Fruit fly (Drosophila melanogaster) whole organism, pupa: ENCODE results near the gene Nulp1.

Experiments used
- CG10348 ChIP-seq: fragments of 200-800 bp; sonication (Bioruptor generic); IDR thresholded peaks from 2 replicates; pipeline ENCODE4 v1.3.6; 2022; ENCODE audit warnings: missing biosample characterization, missing genetic modification characterization
- CG12605 ChIP-seq: fragments of 200-800 bp; sonication (Bioruptor generic); IDR thresholded peaks from 2 replicates; pipeline ENCODE4 v1.3.6; 2022; ENCODE audit warnings: missing biosample characterization, missing genetic modification characterization
- CG13204 ChIP-seq: fragments of 200-800 bp; sonication (Bioruptor generic); optimal IDR thresholded peaks from 2 replicates; lab custom pipeline; 2018; ENCODE audit warnings: missing biosample characterization, mild to moderate bottlenecking, missing genetic modification characterization, moderate library complexity
- CG14655 ChIP-seq: fragments of 200-800 bp; sonication (Bioruptor generic); optimal IDR thresholded peaks from 3 replicates; lab custom pipeline; 2017; ENCODE audit warnings: mild to moderate bottlenecking, missing biosample characterization, missing genetic modification reagents, missing genetic modification characterization
- CG15710 ChIP-seq: fragments of 200-800 bp; sonication (Bioruptor generic); optimal IDR thresholded peaks from 2 replicates; lab custom pipeline; 2018; ENCODE audit warnings: missing biosample characterization, mild to moderate bottlenecking, missing genetic modification characterization, moderate library complexity
- CG17806 ChIP-seq: fragments of 200-800 bp; sonication (Bioruptor generic); optimal IDR thresholded peaks from 2 replicates; lab custom pipeline; 2018; ENCODE audit warnings: missing biosample characterization, mild to moderate bottlenecking, missing genetic modification characterization, moderate library complexity
- CG32121 ChIP-seq: fragments of 200-800 bp; sonication (Bioruptor generic); IDR thresholded peaks from 2 replicates; pipeline ENCODE4 v1.3.6; 2022; ENCODE audit warnings: missing biosample characterization, missing genetic modification characterization
- CG34367 ChIP-seq: fragments of 200-800 bp; sonication (Bioruptor generic); optimal IDR thresholded peaks from 2 replicates; lab custom pipeline; 2018; ENCODE audit warnings: missing biosample characterization, mild to moderate bottlenecking, missing genetic modification characterization
- CG4496 ChIP-seq: fragments of 200-800 bp; sonication (Bioruptor generic); IDR thresholded peaks from 3 replicates; pipeline ENCODE4 v1.3.6; 2022; ENCODE audit warnings: missing biosample characterization, missing genetic modification characterization
- CG8159 ChIP-seq: fragments of 200-800 bp; sonication (Bioruptor generic); optimal IDR thresholded peaks from 3 replicates; lab custom pipeline; 2018; ENCODE audit warnings: missing biosample characterization, mild to moderate bottlenecking, missing genetic modification characterization, moderate library complexity
- CG8301 ChIP-seq: fragments of 200-800 bp; sonication (Bioruptor generic); optimal IDR thresholded peaks from 2 replicates; lab custom pipeline; 2018; ENCODE audit warnings: missing biosample characterization, mild to moderate bottlenecking, missing genetic modification characterization
- CG9948 ChIP-seq: fragments of 200-800 bp; sonication (Bioruptor generic); optimal IDR thresholded peaks from 2 replicates; lab custom pipeline; 2018; ENCODE audit warnings: missing biosample characterization, mild to moderate bottlenecking, missing genetic modification characterization, moderate library complexity
- D1 ChIP-seq: fragments of 200-800 bp; sonication (Bioruptor generic); optimal IDR thresholded peaks from 2 replicates; lab custom pipeline; 2018; ENCODE audit warnings: missing biosample characterization, mild to moderate bottlenecking, missing genetic modification characterization, moderate library complexity
- EcR ChIP-seq: fragments of 200-800 bp; sonication (Bioruptor generic); optimal IDR thresholded peaks from 3 replicates; lab custom pipeline; 2019; ENCODE audit warnings: missing biosample characterization, missing genetic modification characterization, mild to moderate bottlenecking, moderate library complexity, missing genetic modification reagents
- Ets98B ChIP-seq: fragments of 200-800 bp; sonication (Bioruptor generic); IDR thresholded peaks from 2 replicates; pipeline ENCODE4 v1.3.6; 2022; ENCODE audit warnings: missing biosample characterization, missing genetic modification characterization
- Pif1A ChIP-seq: fragments of 200-800 bp; sonication (Bioruptor generic); optimal IDR thresholded peaks from 3 replicates; lab custom pipeline; 2016; ENCODE audit warnings: missing biosample characterization, missing genetic modification characterization
- Pif1B ChIP-seq: fragments of 200-800 bp; sonication (Bioruptor generic); optimal IDR thresholded peaks from 3 replicates; lab custom pipeline; 2016; ENCODE audit warnings: missing biosample characterization, missing genetic modification characterization
- Snoo ChIP-seq: fragments of 200-800 bp; sonication (Bioruptor generic); optimal IDR thresholded peaks from 3 replicates; lab custom pipeline; 2017; ENCODE audit warnings: missing biosample characterization, mild to moderate bottlenecking, missing genetic modification characterization, inconsistent platforms
- fd96Ca ChIP-seq: fragments of 200-800 bp; sonication (Bioruptor generic); IDR thresholded peaks from 3 replicates; pipeline ENCODE4 v1.3.6; 2022; ENCODE audit warnings: missing biosample characterization, missing genetic modification characterization
- gl ChIP-seq: fragments of 200-800 bp; sonication (Bioruptor generic); optimal IDR thresholded peaks from 2 replicates; lab custom pipeline; 2018; ENCODE audit warnings: missing biosample characterization, mild to moderate bottlenecking, missing genetic modification characterization
- rn ChIP-seq: fragments of 200-800 bp; sonication (Bioruptor generic); IDR thresholded peaks from 2 replicates; pipeline ENCODE4 v1.3.6; 2022; ENCODE audit warnings: missing biosample characterization, missing genetic modification characterization

Nulp1 gene

DNA sequence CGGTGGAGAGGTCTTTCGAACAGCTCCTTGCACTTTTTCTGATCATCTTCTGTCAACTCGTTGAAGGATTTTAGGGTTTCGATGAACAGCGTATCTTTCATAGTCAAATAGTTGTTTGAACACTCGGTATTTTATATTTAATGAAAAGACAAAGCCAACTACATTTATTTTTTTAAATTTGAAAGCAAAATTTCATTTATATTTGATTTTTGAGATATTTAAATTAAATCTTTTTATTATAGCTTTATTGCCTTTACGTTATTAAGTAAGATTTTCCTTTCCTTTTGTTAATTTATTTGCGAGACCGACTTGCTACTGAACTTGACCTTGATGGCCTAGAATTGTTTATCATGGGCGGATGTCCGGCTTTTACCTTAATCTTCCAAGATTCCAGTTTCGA is 41.0 kb upstream of the Nulp1 start, which contains the start of gene CG42590:
CG42590 (minus strand) TSS at position 101 of the 400 bp plus-strand sequence.
- no peak for TF ChIP-seq CG15710 (tag; lab: Kevin White, UChicago)
- no peak for TF ChIP-seq Pif1B (GFP tag; lab: Kevin White, UChicago)

DNA sequence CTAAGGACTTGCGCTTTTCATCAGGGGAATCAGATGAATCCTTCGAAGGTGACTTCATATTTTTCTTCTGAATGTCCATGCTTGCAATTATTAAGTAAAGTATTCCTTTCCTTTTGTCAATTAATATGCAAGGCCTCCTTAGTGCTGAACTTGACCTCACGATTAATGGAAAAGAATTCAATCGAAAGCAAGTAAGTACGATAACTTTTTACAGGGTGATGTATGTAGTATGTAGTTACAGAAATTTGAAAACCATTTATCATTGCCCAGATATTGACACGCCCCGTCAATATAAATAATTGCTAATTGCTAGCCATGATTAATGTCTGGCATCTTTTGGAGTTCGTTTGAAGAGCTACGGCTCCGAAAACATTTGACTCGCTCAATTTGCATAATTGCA is 40.3 kb upstream of the Nulp1 start, which contains the start of gene CG42591:
CG42591 (minus strand) TSS at position 101 of the 400 bp plus-strand sequence.
- TF ChIP-seq CG32121 (GFP tag; lab: Robert Waterston, UW) (no peak), fd96Ca (GFP tag; lab: Robert Waterston, UW) (no peak), CG4496 (no peak), CG9948 (tag; lab: Kevin White, UChicago) (no peak)

DNA sequence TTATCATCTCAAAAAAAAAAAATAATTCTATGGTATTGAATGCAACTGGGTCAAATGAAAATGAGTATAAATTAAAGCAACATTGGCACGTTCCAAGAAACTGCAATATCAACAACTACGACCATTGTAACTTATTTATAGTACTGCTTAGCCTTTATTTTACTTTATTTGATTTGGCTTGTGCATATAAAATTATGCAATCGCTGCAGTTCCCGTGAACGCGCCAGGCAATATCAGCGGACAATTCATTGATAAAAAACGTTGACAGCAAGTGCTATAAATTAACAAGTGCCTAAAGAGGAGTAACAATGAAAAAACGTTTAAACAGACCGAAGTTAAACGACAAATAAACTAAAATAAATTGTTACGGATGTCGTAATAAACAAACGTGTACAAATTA is 39.0 kb upstream of the Nulp1 start:
- no peak for TF ChIP-seq Pif1B (GFP tag; lab: Kevin White, UChicago)
- no peak for TF ChIP-seq Ets98B (GFP tag; lab: Robert Waterston, UW)
- no peak for TF ChIP-seq EcR (GFP tag; lab: Kevin White, UChicago)
- no peak for TF ChIP-seq CG10348
- no peak for TF ChIP-seq CG4496
- no peak for TF ChIP-seq CG8301
- no peak for TF ChIP-seq rn (GFP tag; lab: Robert Waterston, UW)
- TF ChIP-seq Snoo (tag; lab: Kevin White, UChicago): no peak
- no peak for TF ChIP-seq CG8159 (tag; lab: Kevin White, UChicago)
- no peak for TF ChIP-seq CG14655 (GFP tag; lab: Kevin White, UChicago)
- TF ChIP-seq CG15710 (tag; lab: Kevin White, UChicago): no peak

DNA sequence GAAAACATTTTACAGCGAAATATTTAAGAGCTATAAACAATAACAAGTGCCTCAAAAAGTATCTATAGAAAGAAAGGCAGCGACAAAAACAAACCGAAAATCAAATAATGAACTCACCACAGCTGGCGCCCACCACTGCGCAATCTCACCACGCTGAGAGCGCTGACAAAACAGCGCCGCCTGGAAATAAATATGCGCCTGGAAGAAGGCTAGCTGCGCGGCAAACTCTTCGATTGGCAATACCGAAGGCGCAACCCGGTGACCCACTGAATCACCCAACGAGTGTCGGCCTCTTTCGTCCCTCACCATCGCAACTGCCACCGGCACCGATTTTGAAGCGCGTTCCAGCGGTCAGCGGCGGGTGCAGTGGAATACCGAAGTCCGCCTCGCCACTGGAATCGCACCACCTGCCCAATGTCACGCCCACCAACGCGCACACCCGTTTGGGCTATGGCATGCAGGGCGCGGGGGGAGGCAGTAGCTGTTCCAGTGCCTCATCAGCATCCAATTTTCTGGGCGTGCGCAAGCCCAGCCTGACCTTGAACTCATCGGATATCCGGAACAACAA is 38.4 kb upstream of the Nulp1 start:
- TF ChIP-seq rn (GFP tag; lab: Robert Waterston, UW) (no peak), Pif1A (GFP tag; lab: Kevin White, UChicago) (no peak)

DNA sequence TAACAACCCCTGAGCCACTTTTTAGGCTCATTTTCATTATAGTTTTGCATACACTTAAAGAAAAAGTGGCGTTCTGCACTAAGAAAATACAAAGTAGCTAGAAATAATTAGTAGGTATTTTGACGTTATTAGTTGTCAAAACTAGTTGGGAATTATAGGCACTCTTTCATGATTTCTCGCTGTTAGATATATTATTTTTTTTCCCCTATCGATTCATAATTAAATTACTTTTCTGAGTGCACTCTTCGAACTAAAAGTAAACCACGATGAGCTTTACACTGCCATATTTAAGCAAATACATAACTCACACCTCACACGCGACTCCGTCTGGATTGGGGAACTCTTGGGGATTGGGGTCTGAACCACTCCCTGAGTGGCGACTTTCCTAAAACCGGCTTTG is 37.4 kb upstream of the Nulp1 start:
- peak; percentile 77 for TF ChIP-seq CG4496
- peak; percentile 48 for TF ChIP-seq Pif1B (GFP tag; lab: Kevin White, UChicago)
- TF ChIP-seq CG10348: no peak
- TF ChIP-seq CG8159 (tag; lab: Kevin White, UChicago): peak; percentile 46
- TF ChIP-seq CG13204: no peak
- TF ChIP-seq CG15710 (tag; lab: Kevin White, UChicago): no peak
- peak; percentile 49 for TF ChIP-seq Pif1A (GFP tag; lab: Kevin White, UChicago)
- no peak for TF ChIP-seq D1 (tag; lab: Kevin White, UChicago)
- TF ChIP-seq CG9948 (tag; lab: Kevin White, UChicago): peak; percentile 62
- TF ChIP-seq CG32121 (GFP tag; lab: Robert Waterston, UW): peak; percentile 72
- TF ChIP-seq EcR (GFP tag; lab: Kevin White, UChicago): no peak
- peak; percentile 35; the same call in 1 of the 2 replicates for TF ChIP-seq CG12605 (GFP tag; lab: Robert Waterston, UW)
- no peak for TF ChIP-seq gl (tag; lab: Kevin White, UChicago)
- TF ChIP-seq fd96Ca (GFP tag; lab: Robert Waterston, UW): no peak
- TF ChIP-seq CG17806: peak; percentile 40
- TF ChIP-seq Snoo (tag; lab: Kevin White, UChicago): peak; percentile 27
- TF ChIP-seq Ets98B (GFP tag; lab: Robert Waterston, UW): peak; percentile 70
- TF ChIP-seq rn (GFP tag; lab: Robert Waterston, UW): peak; percentile 51; the same call in 1 of the 2 replicates
- peak; percentile 81 for TF ChIP-seq CG8301
- TF ChIP-seq CG14655 (GFP tag; lab: Kevin White, UChicago): peak; percentile 84
- TF ChIP-seq CG34367 (tag; lab: Kevin White, UChicago): no peak

DNA sequence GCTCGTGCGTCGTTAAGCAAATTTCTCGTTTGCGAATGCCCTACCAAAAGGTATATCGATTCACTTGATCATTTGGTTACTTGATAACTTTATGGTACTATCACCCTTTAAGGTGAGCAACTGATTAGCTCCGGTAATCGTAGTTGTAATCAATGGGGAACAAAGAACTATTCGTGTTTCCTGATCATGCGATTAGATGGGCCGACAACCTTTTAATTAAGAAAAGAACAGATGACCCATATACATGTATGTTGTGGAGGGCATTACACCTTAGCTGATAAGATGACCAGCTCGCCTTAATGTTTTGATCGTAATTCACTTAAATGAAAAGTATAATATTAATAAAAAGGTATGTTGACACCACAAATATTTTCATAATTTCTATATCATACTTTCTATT is 36.8 kb upstream of the Nulp1 start:
- TF ChIP-seq Snoo (tag; lab: Kevin White, UChicago) (no peak), CG8301 (peak; percentile 33), CG14655 (GFP tag; lab: Kevin White, UChicago) (peak; percentile 37)

DNA sequence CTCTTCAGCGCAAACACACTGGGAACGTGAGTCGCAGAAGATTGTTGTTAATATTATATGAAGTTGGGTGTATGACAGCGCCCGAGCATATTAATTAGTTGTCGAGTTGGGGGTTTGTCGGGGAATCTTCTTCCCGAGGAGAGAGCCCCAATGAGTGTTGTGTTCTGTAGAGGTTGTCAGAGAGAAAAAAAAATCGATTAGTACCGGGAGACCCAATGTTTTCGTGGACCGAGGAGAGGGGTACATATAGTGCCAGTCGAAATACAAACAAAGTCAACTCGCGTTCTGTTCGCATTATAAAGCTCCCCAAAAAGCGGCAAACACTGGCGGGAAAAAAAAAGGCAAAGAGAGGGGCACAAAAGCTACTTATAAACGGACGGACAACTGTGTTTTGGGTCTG is 36.3 kb upstream of the Nulp1 start:
- no peak for TF ChIP-seq CG32121 (GFP tag; lab: Robert Waterston, UW)
- TF ChIP-seq CG12605 (GFP tag; lab: Robert Waterston, UW): no peak
- TF ChIP-seq CG4496: no peak
- TF ChIP-seq CG15710 (tag; lab: Kevin White, UChicago): no peak
- no peak for TF ChIP-seq fd96Ca (GFP tag; lab: Robert Waterston, UW)
- TF ChIP-seq Snoo (tag; lab: Kevin White, UChicago): no peak
- no peak for TF ChIP-seq Ets98B (GFP tag; lab: Robert Waterston, UW)
- TF ChIP-seq Pif1B (GFP tag; lab: Kevin White, UChicago): no peak
- TF ChIP-seq, all 21 proteins: peak for 0
